Worm (Caenorhabditis elegans): ENCODE results near the gene F21A3.3.
A peak's percentile ranks its signal among the peaks of the same experiment; 100 is the strongest.

The F21A3.3 gene

DNA sequence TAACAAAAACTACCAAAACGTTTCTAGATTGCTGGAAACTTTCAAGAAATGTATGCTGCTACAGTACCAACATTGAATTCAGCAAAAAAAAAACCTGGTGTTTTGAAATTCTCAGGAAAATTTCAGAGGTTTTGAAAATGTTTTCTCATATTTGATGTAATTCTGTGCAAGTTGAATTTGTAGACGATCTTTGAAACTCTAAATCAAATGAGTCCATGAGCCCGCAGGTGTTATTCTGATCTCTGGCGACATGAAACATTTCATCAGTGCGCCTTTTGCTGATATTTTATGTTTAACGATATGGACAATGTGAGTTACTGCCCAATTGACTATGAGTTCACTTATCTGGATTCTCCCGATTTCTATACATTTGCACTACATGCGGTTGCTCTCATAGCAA is 23.8 kb upstream of the F21A3.3 start, which contains the start of gene srh-218:
srh-218 (plus strand) TSS at position 301 of the 400 bp plus-strand sequence.
- TF ChIP-seq lag-1 (GFP tag; IDR thresholded peaks at IDR 0.05) (no peak), athp-1 (tag; optimal IDR thresholded peaks at IDR 0.05) (no peak), efl-1 (GFP tag; optimal IDR thresholded peaks at IDR 0.05) (no peak), madf-6 (GFP tag; IDR thresholded peaks at IDR 0.05) (no peak), rpc-1 (optimal IDR thresholded peaks at IDR 0.05) (no peak), rpc-1 (tag; optimal IDR thresholded peaks at IDR 0.05) (no peak), hrde-1 (tag; optimal IDR thresholded peaks at IDR 0.05; ENCODE audit: borderline replicate concordance) (no peak), nfyb-1 (GFP tag; IDR thresholded peaks at IDR 0.05) (no peak), B0336.3 (GFP tag; IDR thresholded peaks at IDR 0.05) (no peak), nhr-80 (tag; optimal IDR thresholded peaks at IDR 0.05) (no peak), ama-1 (optimal IDR thresholded peaks at IDR 0.05) (no peak), ama-1 (GFP tag; optimal IDR thresholded peaks at IDR 0.05) (no peak), lin-54 (GFP tag; optimal IDR thresholded peaks at IDR 0.05) (no peak), repo-1 (tag; optimal IDR thresholded peaks at IDR 0.05) (no peak)

- TF ChIP-seq attf-6 (GFP tag; IDR thresholded peaks at IDR 0.05) (no peak), madf-6 (GFP tag; IDR thresholded peaks at IDR 0.05) (no peak), lir-1 (GFP tag; conservative IDR thresholded peaks at IDR 0.05) (no peak), ztf-26 (tag; optimal IDR thresholded peaks at IDR 0.05) (no peak), egl-44 (GFP tag; IDR thresholded peaks at IDR 0.05) (no peak), nhr-90 (tag; optimal IDR thresholded peaks at IDR 0.05) (no peak), B0336.3 (GFP tag; IDR thresholded peaks at IDR 0.05) (no peak), nhr-27 (tag; optimal IDR thresholded peaks at IDR 0.05) (no peak), hlh-12 (tag; optimal IDR thresholded peaks at IDR 0.05) (no peak), somi-1 (GFP tag; optimal IDR thresholded peaks at IDR 0.05) (no peak), sptf-2 (GFP tag; optimal IDR thresholded peaks at IDR 0.05) (no peak)
Measured at ce11 chrV:15495169-15495568, 22.3 kb upstream of the F21A3.3 start, which contains the start of gene srh-219. TSS of gene srh-219 (plus strand) at chrV:15495469.

DNA sequence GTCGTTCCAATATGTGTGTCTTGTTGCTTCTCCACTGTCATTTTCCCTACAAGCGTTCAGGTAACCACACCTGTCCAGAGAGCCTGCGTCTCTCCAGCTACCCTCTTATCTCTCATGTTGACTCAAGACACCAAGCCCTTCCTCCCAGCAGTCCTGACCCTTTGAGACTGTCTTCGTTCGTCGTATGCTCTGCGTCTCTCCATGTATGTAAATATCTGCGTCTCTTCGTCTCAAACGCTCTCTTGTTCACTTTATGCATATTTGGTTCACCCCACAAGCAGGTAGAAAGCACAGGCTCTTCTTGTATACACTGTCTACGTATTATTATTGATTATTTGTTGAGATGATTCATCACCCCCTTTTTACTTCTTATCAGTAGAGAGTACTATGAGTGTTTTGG is 19.8 kb upstream of the F21A3.3 start:
- TF ChIP-seq snpc-4 (GFP tag; optimal IDR thresholded peaks at IDR 0.05) = no peak
- TF ChIP-seq snpc-4 (tag; optimal IDR thresholded peaks at IDR 0.05) = peak in 2 of 4 experiments; percentile 27 to 54
- peak; percentile 65 for TF ChIP-seq attf-5 (GFP tag; optimal IDR thresholded peaks at IDR 0.05)
- peak; percentile 84 for TF ChIP-seq hmg-1.2 (GFP tag; IDR thresholded peaks at IDR 0.05)
- no peak for TF ChIP-seq ztf-25 (GFP tag; IDR thresholded peaks at IDR 0.05)
- TF ChIP-seq pha-4 (tag; optimal IDR thresholded peaks at IDR 0.05) = peak; percentile 74
- peak; percentile 97 for TF ChIP-seq nhr-80 (tag; optimal IDR thresholded peaks at IDR 0.05)
- TF ChIP-seq lsy-27 (tag; optimal IDR thresholded peaks at IDR 0.05; ENCODE audit: borderline replicate concordance, insufficient read depth) = no peak

DNA sequence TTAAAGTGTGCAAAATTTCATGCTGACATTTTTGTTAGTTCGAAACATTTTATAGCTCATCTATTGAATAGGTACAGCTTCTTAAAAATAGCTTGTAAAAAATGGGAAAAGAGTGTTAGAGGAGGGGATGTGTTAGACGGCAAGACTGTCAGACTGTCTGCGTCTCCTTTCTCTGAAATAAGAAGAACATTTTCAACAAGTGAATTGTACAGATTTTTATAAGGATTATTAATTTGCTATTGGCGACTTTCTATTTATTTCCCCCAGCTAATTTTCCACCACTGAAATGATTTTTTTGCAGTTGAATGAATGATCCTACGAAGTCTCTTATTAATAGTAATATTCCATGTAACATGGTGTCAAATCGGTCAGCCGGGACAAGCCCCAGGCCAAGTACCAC is 19.1 kb upstream of the F21A3.3 start, which contains the start of gene C06B8.7:
C06B8.7 (plus strand) TSS at position 301 of the 400 bp plus-strand sequence.
- no peak for TF ChIP-seq egrh-3 (GFP tag; IDR thresholded peaks at IDR 0.05)
- TF ChIP-seq Y79H2A.3 (GFP tag; conservative IDR thresholded peaks at IDR 0.05) = no peak
- TF ChIP-seq ztf-6 (GFP tag; IDR thresholded peaks at IDR 0.05) = no peak
- TF ChIP-seq ztf-22 (GFP tag; optimal IDR thresholded peaks at IDR 0.05) = no peak
- TF ChIP-seq nfyb-1 (GFP tag; IDR thresholded peaks at IDR 0.05) = no peak
- no peak for TF ChIP-seq F10E7.11 (tag; optimal IDR thresholded peaks at IDR 0.05)
- no peak for TF ChIP-seq madf-3 (GFP tag; IDR thresholded peaks at IDR 0.05)
- no peak for TF ChIP-seq F22D6.2 (tag; optimal IDR thresholded peaks at IDR 0.05)
- TF ChIP-seq let-607 (tag; optimal IDR thresholded peaks at IDR 0.05) = no peak
- TF ChIP-seq ceh-27 (GFP tag; optimal IDR thresholded peaks at IDR 0.05) = no peak
- no peak for TF ChIP-seq B0035.1 (tag; optimal IDR thresholded peaks at IDR 0.05)
- no peak for TF ChIP-seq bed-2 (GFP tag; IDR thresholded peaks at IDR 0.05)
- TF ChIP-seq lir-1 (GFP tag; conservative IDR thresholded peaks at IDR 0.05) = no peak

All from whole organism, young adult.